Worm (Caenorhabditis elegans) whole organism, late embryonic: ENCODE results near the gene Y39A1A.31.

Experiments
- C08G9.2 ChIP-seq: sonication (generic microtip); optimal IDR thresholded peaks from 2 replicates; lab custom pipeline; 2016; ENCODE audit warnings: mild to moderate bottlenecking, missing genetic modification characterization, moderate library complexity, missing compliant biosample characterization
- F13H6.1 ChIP-seq: sonication (generic microtip); optimal IDR thresholded peaks from 2 replicates; lab custom pipeline; 2016; ENCODE audit warnings: missing genetic modification characterization, missing compliant biosample characterization
- K09A11.1 ChIP-seq: sonication (generic microtip); optimal IDR thresholded peaks from 2 replicates; lab custom pipeline; 2017; ENCODE audit warnings: antibody characterized with exemption, mild to moderate bottlenecking, missing genetic modification characterization, missing compliant biosample characterization; ENCODE audit not compliant: insufficient read depth
- T23F11.4 ChIP-seq: fragments of 200-800 bp; sonication (Bioruptor generic); optimal IDR thresholded peaks from 2 replicates; lab custom pipeline; 2018; ENCODE audit warnings: mild to moderate bottlenecking, missing genetic modification characterization, missing compliant biosample characterization
- Y22D7AL.16 ChIP-seq: sonication (generic microtip); optimal IDR thresholded peaks from 2 replicates; lab custom pipeline; 2016; ENCODE audit warnings: missing genetic modification characterization, missing compliant biosample characterization
- ahr-1 ChIP-seq: sonication (generic microtip); optimal IDR thresholded peaks from 2 replicates; lab custom pipeline; 2016; ENCODE audit warnings: missing genetic modification characterization, missing compliant biosample characterization
- ama-1 ChIP-seq: fragments of 150-350 bp; optimal IDR thresholded peaks from 2 replicates; lab custom pipeline; 2014
- ceh-2 ChIP-seq: sonication (generic microtip); optimal IDR thresholded peaks from 2 replicates; lab custom pipeline; 2016; ENCODE audit warnings: missing genotype, missing genetic modification characterization, missing compliant biosample characterization
- ceh-22 ChIP-seq: sonication (generic microtip); optimal IDR thresholded peaks from 2 replicates; lab custom pipeline; 2017; ENCODE audit warnings: missing biosample characterization, missing genetic modification characterization
- ceh-24 ChIP-seq: sonication (generic microtip); optimal IDR thresholded peaks from 2 replicates; lab custom pipeline; 2016; ENCODE audit warnings: mild to moderate bottlenecking, missing genetic modification characterization, missing compliant biosample characterization
- ceh-30 ChIP-seq: fragments of 150-350 bp; optimal IDR thresholded peaks from 2 replicates; lab custom pipeline; 2014; ENCODE audit warnings: missing biosample characterization, missing genetic modification characterization
- ceh-31 ChIP-seq: sonication (generic microtip); optimal IDR thresholded peaks from 2 replicates; lab custom pipeline; 2016; ENCODE audit warnings: missing genetic modification characterization, missing compliant biosample characterization
- ceh-34 ChIP-seq: sonication (generic microtip); optimal IDR thresholded peaks from 2 replicates; lab custom pipeline; 2016; ENCODE audit warnings: mild to moderate bottlenecking, missing genetic modification characterization, missing compliant biosample characterization
- dmd-4 ChIP-seq: sonication (generic microtip); optimal IDR thresholded peaks from 2 replicates; lab custom pipeline; 2016; ENCODE audit warnings: borderline replicate concordance, missing genetic modification characterization, missing compliant biosample characterization
- eyg-1 ChIP-seq: sonication (generic microtip); optimal IDR thresholded peaks from 2 replicates; lab custom pipeline; 2016; ENCODE audit warnings: missing genotype, missing genetic modification characterization, missing compliant biosample characterization
- fax-1 ChIP-seq: sonication (generic microtip); optimal IDR thresholded peaks from 2 replicates; lab custom pipeline; 2016; ENCODE audit warnings: missing genotype, missing genetic modification characterization, missing compliant biosample characterization
- fkh-10 ChIP-seq: fragments of 150-350 bp; optimal IDR thresholded peaks from 2 replicates; lab custom pipeline; 2014; ENCODE audit warnings: missing biosample characterization, missing genetic modification reagents, missing genetic modification characterization
- fkh-6 ChIP-seq: sonication (generic microtip); optimal IDR thresholded peaks from 2 replicates; lab custom pipeline; 2016; ENCODE audit warnings: missing genetic modification characterization, missing compliant biosample characterization
- hlh-13 ChIP-seq: fragments of 200-800 bp; sonication (Bioruptor generic); optimal IDR thresholded peaks from 2 replicates; lab custom pipeline; 2018; ENCODE audit warnings: mild to moderate bottlenecking, missing genetic modification characterization, missing compliant biosample characterization
- hlh-30 ChIP-seq: sonication (generic microtip); optimal IDR thresholded peaks from 2 replicates; lab custom pipeline; 2017; ENCODE audit warnings: antibody characterized with exemption, missing genetic modification characterization, missing compliant biosample characterization; ENCODE audit not compliant: insufficient read depth
- hlh-6 ChIP-seq: sonication (generic microtip); optimal IDR thresholded peaks from 2 replicates; lab custom pipeline; 2016; ENCODE audit warnings: missing genotype, missing genetic modification characterization, missing compliant biosample characterization
- lin-11 ChIP-seq: fragments of 200-800 bp; sonication (Bioruptor generic); optimal IDR thresholded peaks from 2 replicates; lab custom pipeline; 2018; ENCODE audit warnings: mild to moderate bottlenecking, missing genetic modification characterization, missing compliant biosample characterization
- nfya-1 ChIP-seq: sonication (generic microtip); optimal IDR thresholded peaks from 2 replicates; lab custom pipeline; 2017; ENCODE audit warnings: missing genetic modification characterization, mild to moderate bottlenecking, missing compliant biosample characterization, antibody characterized with exemption, moderate library complexity
- nhr-11 ChIP-seq: fragments of 150-350 bp; optimal IDR thresholded peaks from 2 replicates; lab custom pipeline; 2014; ENCODE audit warnings: missing biosample characterization, missing genetic modification characterization
- npax-4 ChIP-seq: sonication (generic microtip); optimal IDR thresholded peaks from 2 replicates; lab custom pipeline; 2016; ENCODE audit warnings: missing genetic modification characterization, missing compliant biosample characterization
- pag-3 ChIP-seq: sonication (generic microtip); optimal IDR thresholded peaks from 2 replicates; lab custom pipeline; 2016; ENCODE audit warnings: missing compliant biosample characterization, missing genetic modification characterization, borderline replicate concordance
- pat-9 ChIP-seq: fragments of 200-800 bp; sonication (Bioruptor generic); optimal IDR thresholded peaks from 2 replicates; lab custom pipeline; 2018; ENCODE audit warnings: mild to moderate bottlenecking, missing genetic modification characterization, moderate library complexity, missing compliant biosample characterization
- pqm-1 ChIP-seq: sonication (generic microtip); optimal IDR thresholded peaks from 2 replicates; lab custom pipeline; 2016; ENCODE audit warnings: missing genetic modification characterization, missing compliant biosample characterization
- pros-1 ChIP-seq: fragments of 150-350 bp; optimal IDR thresholded peaks from 2 replicates; lab custom pipeline; 2014; ENCODE audit warnings: missing biosample characterization, missing genetic modification reagents, missing genetic modification characterization
- ref-2 ChIP-seq: sonication (generic microtip); optimal IDR thresholded peaks from 2 replicates; lab custom pipeline; 2016; ENCODE audit warnings: missing genetic modification characterization, missing compliant biosample characterization
- sox-4 ChIP-seq: sonication (generic microtip); optimal IDR thresholded peaks from 2 replicates; lab custom pipeline; 2017; ENCODE audit warnings: mild to moderate bottlenecking, missing genetic modification characterization, inconsistent platforms, missing compliant biosample characterization
- tbx-2 ChIP-seq: sonication (generic microtip); optimal IDR thresholded peaks from 2 replicates; lab custom pipeline; 2016; ENCODE audit warnings: missing genetic modification characterization, missing compliant biosample characterization
- tbx-7 ChIP-seq: sonication (generic microtip); optimal IDR thresholded peaks from 2 replicates; lab custom pipeline; 2016; ENCODE audit warnings: missing genotype, missing genetic modification characterization, missing compliant biosample characterization
- unc-42 ChIP-seq: sonication (generic microtip); optimal IDR thresholded peaks from 2 replicates; lab custom pipeline; 2016; ENCODE audit warnings: missing genotype, missing genetic modification characterization, missing compliant biosample characterization
- unc-86 ChIP-seq: sonication (generic microtip); optimal IDR thresholded peaks from 2 replicates; lab custom pipeline; 2016; ENCODE audit warnings: missing genetic modification characterization, missing compliant biosample characterization
- zip-5 ChIP-seq: sonication (generic microtip); optimal IDR thresholded peaks from 2 replicates; lab custom pipeline; 2016; ENCODE audit warnings: missing genetic modification characterization, missing compliant biosample characterization

Gene Y39A1A.31

ce11 chrIII:10666640-10667039 is 22.3 kb downstream of the Y39A1A.31 start:
- TF ChIP-seq C08G9.2, result no peak
- TF ChIP-seq hlh-13 (GFP tag; lab: Kevin White, UChicago), result no peak
- TF ChIP-seq unc-42, result no peak
- TF ChIP-seq pqm-1 (tag; lab: Kevin White, UChicago), result no peak
- no peak for TF ChIP-seq pag-3
- no peak for TF ChIP-seq ceh-24
- TF ChIP-seq eyg-1 (tag; lab: Kevin White, UChicago), result no peak

ce11 chrIII:10661292-10661691 is 27.7 kb downstream of the Y39A1A.31 start:
- no peak for TF ChIP-seq lin-11
- no peak for TF ChIP-seq K09A11.1 (tag; lab: Kevin White, UChicago)
- no peak for TF ChIP-seq fkh-10 (GFP tag; lab: Kevin White, UChicago)
- TF ChIP-seq ahr-1 (tag; lab: Kevin White, UChicago), result no peak
- no peak for TF ChIP-seq hlh-6 (tag; lab: Kevin White, UChicago)
- TF ChIP-seq Y22D7AL.16 (tag; lab: Kevin White, UChicago), result no peak
- TF ChIP-seq tbx-7 (tag; lab: Kevin White, UChicago), result no peak
- no peak for TF ChIP-seq pros-1
- TF ChIP-seq ceh-34 (tag; lab: Kevin White, UChicago), result no peak
- no peak for TF ChIP-seq nfya-1 (tag; lab: Kevin White, UChicago)
- TF ChIP-seq dmd-4 (tag; lab: Kevin White, UChicago), result no peak
- TF ChIP-seq ama-1 (lab: Kevin White, UChicago), result no peak
- TF ChIP-seq sox-4 (tag; lab: Kevin White, UChicago), result no peak
- no peak for TF ChIP-seq nhr-11 (tag; lab: Kevin White, UChicago)
- no peak for TF ChIP-seq npax-4 (tag; lab: Kevin White, UChicago)
- no peak for TF ChIP-seq ceh-2 (tag; lab: Kevin White, UChicago)
- no peak for TF ChIP-seq pag-3
- no peak for TF ChIP-seq ceh-31 (tag; lab: Kevin White, UChicago)

- TF ChIP-seq F13H6.1 (tag; lab: Kevin White, UChicago), result no peak
- TF ChIP-seq hlh-30 (tag; lab: Kevin White, UChicago), result no peak
- TF ChIP-seq ceh-31 (tag; lab: Kevin White, UChicago), result no peak
- TF ChIP-seq ceh-30, result no peak
- TF ChIP-seq T23F11.4 (GFP tag; lab: Kevin White, UChicago), result no peak
- peak; percentile 5 for TF ChIP-seq ref-2 (tag; lab: Kevin White, UChicago)
- peak; percentile 98 for TF ChIP-seq nfya-1 (tag; lab: Kevin White, UChicago)
- no peak for TF ChIP-seq tbx-2
- TF ChIP-seq ceh-22, result no peak
- TF ChIP-seq lin-11, result no peak
- TF ChIP-seq hlh-6 (tag; lab: Kevin White, UChicago), result no peak
Measured at ce11 chrIII:10658394-10658793, 30.6 kb downstream of the Y39A1A.31 start.

ce11 chrIII:10657661-10658060 is 31.3 kb downstream of the Y39A1A.31 start:
- TF ChIP-seq ceh-22 (no peak), hlh-6 (tag; lab: Kevin White, UChicago) (no peak), unc-42 (peak; percentile 45)

ce11 chrIII:10656069-10656468 is 32.9 kb downstream of the Y39A1A.31 start:
- TF ChIP-seq hlh-30 (tag; lab: Kevin White, UChicago) (no peak), pros-1 (no peak), zip-5 (no peak), ceh-34 (tag; lab: Kevin White, UChicago) (no peak), fkh-6 (no peak), fkh-10 (GFP tag; lab: Kevin White, UChicago) (no peak), ceh-2 (tag; lab: Kevin White, UChicago) (no peak), F13H6.1 (tag; lab: Kevin White, UChicago) (no peak), pat-9 (tag; lab: Kevin White, UChicago) (no peak), hlh-6 (tag; lab: Kevin White, UChicago) (no peak), Y22D7AL.16 (tag; lab: Kevin White, UChicago) (no peak), sox-4 (tag; lab: Kevin White, UChicago) (no peak), ahr-1 (tag; lab: Kevin White, UChicago) (no peak), ama-1 (lab: Kevin White, UChicago) (no peak), unc-86 (tag; lab: Kevin White, UChicago) (no peak), fax-1 (no peak), ceh-24 (no peak), hlh-13 (GFP tag; lab: Kevin White, UChicago) (no peak), eyg-1 (tag; lab: Kevin White, UChicago) (no peak)
- TF ChIP-seq, all 69 proteins: peak for 0
